Worm (Caenorhabditis elegans): ENCODE measurements around the gene ins-31.
"Not testable (repeated sequence)": the region's sequence is repeated elsewhere in the genome, so short reads cannot be mapped to it uniquely, and the experiment has no call there.

Gene ins-31

ce11 chrII:3137804-3138203, 11.0 kb downstream of the ins-31 start, which contains the start of gene sri-54:
TSS of gene sri-54 (minus strand) at chrII:3137904.
- no peak for TF ChIP-seq dmd-8 (GFP tag; IDR thresholded peaks at IDR 0.05)
- no peak for TF ChIP-seq fkh-10 (GFP tag; optimal IDR thresholded peaks at IDR 0.05)
- no peak for TF ChIP-seq unc-130 (GFP tag; optimal IDR thresholded peaks at IDR 0.05)
- no peak for TF ChIP-seq hmg-1.1 (GFP tag; IDR thresholded peaks at IDR 0.05)
- TF ChIP-seq duxl-1 (tag; optimal IDR thresholded peaks at IDR 0.05; ENCODE audit: poor library complexity): no peak
- TF ChIP-seq jun-1 (tag; optimal IDR thresholded peaks at IDR 0.05): no peak
- no peak for TF ChIP-seq dpl-1 (GFP tag; optimal IDR thresholded peaks at IDR 0.05)
- TF ChIP-seq mxl-2 (GFP tag; conservative IDR thresholded peaks at IDR 0.05): no peak
- no peak for TF ChIP-seq Y105C5A.15 (GFP tag; IDR thresholded peaks at IDR 0.05)
- TF ChIP-seq aha-1 (tag): no peak
- TF ChIP-seq zag-1 (tag; optimal IDR thresholded peaks at IDR 0.05): no peak
- TF ChIP-seq vab-7 (GFP tag; IDR thresholded peaks at IDR 0.05): no peak

DNA sequence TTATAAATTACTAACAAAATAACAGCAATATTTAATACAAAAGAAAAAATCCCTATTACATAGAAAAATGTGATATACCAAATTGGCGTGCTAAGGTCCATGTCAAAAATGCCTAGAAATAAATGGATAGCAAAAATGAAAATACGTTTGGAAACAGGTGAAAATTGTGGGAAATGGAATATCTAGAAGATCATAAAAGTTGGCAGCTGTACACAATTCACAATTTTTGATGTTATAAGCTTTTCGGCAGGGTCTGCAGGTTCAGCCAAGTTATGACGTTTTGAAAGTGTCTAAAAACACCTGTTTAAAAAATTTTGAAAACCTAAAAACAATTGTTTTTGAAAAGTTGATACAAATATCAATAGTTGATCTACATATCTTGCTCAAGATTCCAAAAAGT, 16.0 kb downstream of the ins-31 start, which contains the start of gene sri-42:
Gene sri-42, minus strand, starts transcription at position 101 of the 400 bp plus-strand sequence.
- not testable (repeated sequence) for TF ChIP-seq zip-2 (tag; optimal IDR thresholded peaks at IDR 0.05); dmd-8 (GFP tag; IDR thresholded peaks at IDR 0.05); aha-1 (tag)

ce11 chrII:3144552-3144951, 17.7 kb downstream of the ins-31 start, which contains the start of gene sri-43:
TSS of gene sri-43 (minus strand) at chrII:3144652.
- TF ChIP-seq vab-7 (GFP tag; IDR thresholded peaks at IDR 0.05); sdz-12 (GFP tag; optimal IDR thresholded peaks at IDR 0.05); dpl-1 (GFP tag; optimal IDR thresholded peaks at IDR 0.05): not testable (repeated sequence)

DNA sequence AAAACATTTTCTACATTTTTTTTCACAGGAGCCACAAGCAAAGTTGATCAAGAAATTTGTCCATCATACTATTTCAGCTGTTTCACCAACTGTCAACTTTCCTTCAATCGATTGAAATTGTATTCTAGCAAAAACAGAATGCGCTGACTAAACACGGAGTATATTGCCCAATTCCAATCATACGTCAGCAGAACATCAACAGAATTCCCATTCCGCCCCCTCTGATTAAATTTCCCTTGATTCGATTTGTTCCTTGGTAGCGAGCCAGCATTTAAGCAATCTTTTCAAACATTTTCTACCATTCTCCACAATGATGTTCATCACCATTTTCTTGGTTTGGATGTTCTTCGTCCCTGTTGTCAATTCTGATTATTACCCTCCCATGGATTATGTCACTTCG, 19.0 kb downstream of the ins-31 start, which contains the start of gene T10D4.15:
Gene T10D4.15, plus strand, starts transcription at position 301 of the 400 bp plus-strand sequence.
- TF ChIP-seq nhr-76 (tag; optimal IDR thresholded peaks at IDR 0.05) (no peak), daf-12 (tag; optimal IDR thresholded peaks at IDR 0.05) (no peak), snpc-1.2 (GFP tag; IDR thresholded peaks at IDR 0.05) (no peak), arid-1 (GFP tag; conservative IDR thresholded peaks at IDR 0.05) (no peak), T26A8.4 (GFP tag; IDR thresholded peaks at IDR 0.05) (no peak), ztf-11 (tag; optimal IDR thresholded peaks at IDR 0.05) (no peak), dmd-6 (GFP tag; IDR thresholded peaks at IDR 0.05) (no peak), unc-62 (GFP tag; optimal IDR thresholded peaks at IDR 0.05 in 1 of 2) (peak in 1 of 2 experiments; percentile 45), unc-62 (tag; optimal IDR thresholded peaks at IDR 0.05) (no peak)

ce11 chrII:3148404-3148803, 21.6 kb downstream of the ins-31 start:
- TF ChIP-seq tag-97 (GFP tag; IDR thresholded peaks at IDR 0.05) (no peak), unc-62 (GFP tag; optimal IDR thresholded peaks at IDR 0.05 in 1 of 2) (peak in 1 of 2 experiments; percentile 92), unc-62 (tag; optimal IDR thresholded peaks at IDR 0.05) (no peak)

ce11 chrII:3149521-3150190, 22.8 kb downstream of the ins-31 start, which contains the start of the genes T10D4.11 and T10D4.1:
TSS of gene T10D4.11 (minus strand) at chrII:3149621.
TSS of gene T10D4.1 (plus strand) at chrII:3150140.
- TF ChIP-seq nhr-111 (GFP tag; optimal IDR thresholded peaks at IDR 0.05): no peak
- TF ChIP-seq aha-1 (tag): peak; percentile 3

DNA sequence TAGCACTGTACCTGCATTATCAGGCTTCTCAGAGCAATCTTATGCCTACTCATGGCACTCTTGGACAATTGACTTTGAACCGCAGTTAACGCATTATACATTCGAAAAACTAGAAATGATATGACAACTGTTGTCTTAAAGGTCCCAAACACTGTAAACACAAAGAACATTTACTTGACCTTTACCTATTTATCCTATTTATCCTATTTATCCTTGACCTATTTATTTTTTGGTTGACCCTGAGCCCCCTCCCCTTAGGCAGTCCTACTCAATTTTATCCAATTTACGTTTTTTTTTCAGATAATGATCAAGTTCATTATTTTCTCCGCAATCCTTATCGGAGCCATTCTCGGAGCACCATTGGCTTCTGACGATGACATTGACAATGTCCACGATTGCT, 24.8 kb downstream of the ins-31 start, which contains the start of the genes T10D4.14 and T10D4.19:
Gene T10D4.14, minus strand, starts transcription at position 101 of the 400 bp plus-strand sequence.
Gene T10D4.19, plus strand, starts transcription at position 304 of the 400 bp plus-strand sequence.
- no peak for TF ChIP-seq ces-1 (GFP tag; optimal IDR thresholded peaks at IDR 0.05)
- no peak for TF ChIP-seq lir-3 (tag; optimal IDR thresholded peaks at IDR 0.05)
- no peak for TF ChIP-seq zfp-2 (tag; optimal IDR thresholded peaks at IDR 0.05)
- TF ChIP-seq zag-1 (tag; optimal IDR thresholded peaks at IDR 0.05): no peak
- no peak for TF ChIP-seq snpc-1.2 (GFP tag; IDR thresholded peaks at IDR 0.05)
- no peak for TF ChIP-seq gei-8 (GFP tag; optimal IDR thresholded peaks at IDR 0.05)
- TF ChIP-seq egl-43 (GFP tag; IDR thresholded peaks at IDR 0.05): no peak
- TF ChIP-seq hlh-30 (tag; optimal IDR thresholded peaks at IDR 0.05; ENCODE audit: insufficient read depth): no peak
- no peak for TF ChIP-seq R02D3.7 (tag; optimal IDR thresholded peaks at IDR 0.05)
- TF ChIP-seq duxl-1 (tag; optimal IDR thresholded peaks at IDR 0.05; ENCODE audit: poor library complexity): no peak
